Fruit fly (Drosophila melanogaster) whole organism: ENCODE data around the gene Pits.
A peak's percentile ranks its signal among the peaks of the same experiment; 100 is the strongest.

ENCODE experiments used
- CG8478 ChIP-seq: fragments of >200 bp; optimal IDR thresholded peaks from 2 replicates; lab custom pipeline; 2018; ENCODE audit warnings: inconsistent platforms
- Dll ChIP-seq: fragments of >200 bp; optimal IDR thresholded peaks from 2 replicates; lab custom pipeline; 2017
- EcR ChIP-seq, 2 experiments: fragments of >200 bp; optimal IDR thresholded peaks; 2 replicates each; lab custom pipeline; 2017; ENCODE audit warnings: missing biosample characterization in 2 of 2, missing genetic modification characterization in 2 of 2, missing genetic modification reagents in 2 of 2
- usp ChIP-seq: fragments of >200 bp; optimal IDR thresholded peaks from 2 replicates; lab custom pipeline; 2017; ENCODE audit warnings: missing biosample characterization, missing genetic modification characterization, mixed read lengths

dm6 chrX:12591223-12592120, 8.5 kb upstream of the Pits start:
- TF ChIP-seq EcR (GFP tag; optimal IDR thresholded peaks at IDR 0.05; lab: Kevin White, UChicago) (no peak), Dll (lab: Kevin White, UChicago) (no peak), usp (GFP tag; lab: Kevin White, UChicago) (no peak), CG8478 (lab: Kevin White, UChicago) (peak; percentile 9)
